Worm (Caenorhabditis elegans): ENCODE data around the gene ppm-2.

ppm-2 gene

ce11 chrIII:4649811-4650544 lies at the start of gene ppm-2:
Gene ppm-2 (plus strand): TSS chrIII:4650494.
- no peak for TF ChIP-seq W03F9.2 (tag; optimal IDR thresholded peaks at IDR 0.05)
- TF ChIP-seq him-1 (tag; optimal IDR thresholded peaks at IDR 0.05): no peak
- no peak for TF ChIP-seq dao-5 (tag; optimal IDR thresholded peaks at IDR 0.05)

ce11 chrIII:4601286-4601685 lies 49.0 kb upstream of the ppm-2 start:
- TF ChIP-seq him-1 (tag; optimal IDR thresholded peaks at IDR 0.05) (no peak), dao-5 (tag; optimal IDR thresholded peaks at IDR 0.05) (no peak), W03F9.2 (tag; optimal IDR thresholded peaks at IDR 0.05) (no peak)

ce11 chrIII:4603837-4604236 lies 46.5 kb upstream of the ppm-2 start:
- no peak for TF ChIP-seq him-1 (tag; optimal IDR thresholded peaks at IDR 0.05)

- no peak for TF ChIP-seq him-1 (tag; optimal IDR thresholded peaks at IDR 0.05)
- TF ChIP-seq dao-5 (tag; optimal IDR thresholded peaks at IDR 0.05): no peak
- TF ChIP-seq W03F9.2 (tag; optimal IDR thresholded peaks at IDR 0.05): no peak
Measured at ce11 chrIII:4612334-4612953, 37.9 kb upstream of the ppm-2 start, which contains the start of gene sel-2. Gene sel-2 (minus strand): TSS chrIII:4612384.

- TF ChIP-seq him-1 (tag; optimal IDR thresholded peaks at IDR 0.05): no peak
- TF ChIP-seq dao-5 (tag; optimal IDR thresholded peaks at IDR 0.05): no peak
- no peak for TF ChIP-seq W03F9.2 (tag; optimal IDR thresholded peaks at IDR 0.05)
Measured at ce11 chrIII:4616071-4616571, 34.2 kb upstream of the ppm-2 start, which contains the start of gene lips-3. Gene lips-3 (plus strand): TSS chrIII:4616528.

ce11 chrIII:4622375-4623130 lies 27.7 kb upstream of the ppm-2 start, which contains the start of gene lron-5:
Gene lron-5 (plus strand): TSS chrIII:4623029.
- TF ChIP-seq him-1 (tag; optimal IDR thresholded peaks at IDR 0.05): no peak
- no peak for TF ChIP-seq dao-5 (tag; optimal IDR thresholded peaks at IDR 0.05)
- no peak for TF ChIP-seq W03F9.2 (tag; optimal IDR thresholded peaks at IDR 0.05)

- TF ChIP-seq W03F9.2 (tag; optimal IDR thresholded peaks at IDR 0.05): no peak
- TF ChIP-seq him-1 (tag; optimal IDR thresholded peaks at IDR 0.05): no peak
- no peak for TF ChIP-seq dao-5 (tag; optimal IDR thresholded peaks at IDR 0.05)
Measured at ce11 chrIII:4626148-4626922, 24.0 kb upstream of the ppm-2 start.

- TF ChIP-seq him-1 (tag; optimal IDR thresholded peaks at IDR 0.05) (no peak), dao-5 (tag; optimal IDR thresholded peaks at IDR 0.05) (no peak), W03F9.2 (tag; optimal IDR thresholded peaks at IDR 0.05) (no peak)
Measured at ce11 chrIII:4628165-4628564, 22.1 kb upstream of the ppm-2 start, which contains the start of gene clec-151. Gene clec-151 (plus strand): TSS chrIII:4628465.

- TF ChIP-seq W03F9.2 (tag; optimal IDR thresholded peaks at IDR 0.05) (no peak), him-1 (tag; optimal IDR thresholded peaks at IDR 0.05) (no peak), dao-5 (tag; optimal IDR thresholded peaks at IDR 0.05) (no peak)
Measured at ce11 chrIII:4634947-4635346, 15.3 kb upstream of the ppm-2 start, which contains the start of gene clec-153. Gene clec-153 (plus strand): TSS chrIII:4635247.

- no peak for TF ChIP-seq dao-5 (tag; optimal IDR thresholded peaks at IDR 0.05)
- TF ChIP-seq W03F9.2 (tag; optimal IDR thresholded peaks at IDR 0.05): no peak
- TF ChIP-seq him-1 (tag; optimal IDR thresholded peaks at IDR 0.05): no peak
Measured at ce11 chrIII:4643262-4643661, 7.0 kb upstream of the ppm-2 start, which contains the start of gene pfas-1. Gene pfas-1 (minus strand): TSS chrIII:4643310.

- TF ChIP-seq dao-5 (tag; optimal IDR thresholded peaks at IDR 0.05) (no peak), W03F9.2 (tag; optimal IDR thresholded peaks at IDR 0.05) (no peak), him-1 (tag; optimal IDR thresholded peaks at IDR 0.05) (no peak)
Measured at ce11 chrIII:4646246-4646645, 4.0 kb upstream of the ppm-2 start, which contains the start of gene pqn-29. Gene pqn-29 (minus strand): TSS chrIII:4646346.

- TF ChIP-seq dao-5 (tag; optimal IDR thresholded peaks at IDR 0.05) (no peak), him-1 (tag; optimal IDR thresholded peaks at IDR 0.05) (no peak), W03F9.2 (tag; optimal IDR thresholded peaks at IDR 0.05) (no peak)
Measured at ce11 chrIII:4647341-4647740, 3.0 kb upstream of the ppm-2 start.

- TF ChIP-seq dao-5 (tag; optimal IDR thresholded peaks at IDR 0.05): no peak
- no peak for TF ChIP-seq him-1 (tag; optimal IDR thresholded peaks at IDR 0.05)
- TF ChIP-seq W03F9.2 (tag; optimal IDR thresholded peaks at IDR 0.05): no peak
Measured at ce11 chrIII:4647878-4648277, 2.4 kb upstream of the ppm-2 start, which contains the start of gene T23F11.6. Gene T23F11.6 (minus strand): TSS chrIII:4647922.
